Fruit fly (Drosophila melanogaster): ENCODE data around the gene CG5890.

- TF ChIP-seq sob (GFP tag; IDR thresholded peaks at IDR 0.05): no peak
- TF ChIP-seq usp (GFP tag; optimal IDR thresholded peaks at IDR 0.05): no peak
- TF ChIP-seq Atf3 (GFP tag; optimal IDR thresholded peaks at IDR 0.05): no peak
- TF ChIP-seq lab (GFP tag; optimal IDR thresholded peaks at IDR 0.05): no peak
- no peak for TF ChIP-seq CG10654 (GFP tag; optimal IDR thresholded peaks at IDR 0.05)
- no peak for TF ChIP-seq sqz (GFP tag; optimal IDR thresholded peaks at IDR 0.05)
- TF ChIP-seq Bgb (GFP tag; IDR thresholded peaks at IDR 0.05; ENCODE audit: partially characterized antibody): no peak
- TF ChIP-seq HLH4C (GFP tag; IDR thresholded peaks at IDR 0.05; ENCODE audit: partially characterized antibody): no peak
- no peak for TF ChIP-seq Max (GFP tag; optimal IDR thresholded peaks at IDR 0.05)
- no peak for TF ChIP-seq CG31388 (GFP tag; optimal IDR thresholded peaks at IDR 0.05)
- no peak for TF ChIP-seq knrl (GFP tag; IDR thresholded peaks at IDR 0.05; ENCODE audit: partially characterized antibody)
- TF ChIP-seq Dll (GFP tag; IDR thresholded peaks at IDR 0.05; ENCODE audit: partially characterized antibody): no peak
- TF ChIP-seq CG18599 (GFP tag; optimal IDR thresholded peaks at IDR 0.05): no peak
Measured at dm6 chr3R:25830814-25831213, 25.1 kb upstream of the CG5890 start, which contains the start of gene Mst57Db.
